Fruit fly (Drosophila melanogaster) whole organism, prepupa: ENCODE results near the gene CG14431.

ENCODE experiments used
- Blimp-1 ChIP-seq: fragments of 200-800 bp; sonication (Bioruptor generic); optimal IDR thresholded peaks from 3 replicates; lab custom pipeline; 2017; ENCODE audit warnings: missing biosample characterization, missing genetic modification characterization, mild to moderate bottlenecking, moderate library complexity, missing genetic modification reagents
- CG1621 ChIP-seq: fragments of 200-800 bp; sonication (Bioruptor generic); optimal IDR thresholded peaks from 3 replicates; lab custom pipeline; 2018; ENCODE audit warnings: missing biosample characterization, mild to moderate bottlenecking, missing genetic modification characterization
- CG31627 ChIP-seq: fragments of 200-800 bp; sonication (Bioruptor generic); optimal IDR thresholded peaks from 3 replicates; lab custom pipeline; 2016; ENCODE audit warnings: missing biosample characterization, missing genetic modification characterization
- CG6854 ChIP-seq: fragments of 200-800 bp; sonication (Bioruptor generic); optimal IDR thresholded peaks from 2 replicates; lab custom pipeline; 2017; ENCODE audit warnings: missing biosample characterization, mild to moderate bottlenecking, missing genetic modification characterization
- CG8632 ChIP-seq: fragments of 200-800 bp; sonication (Bioruptor generic); optimal IDR thresholded peaks from 3 replicates; lab custom pipeline; 2016; ENCODE audit warnings: missing biosample characterization, missing genetic modification characterization
- cyc ChIP-seq: fragments of 200-800 bp; sonication (Bioruptor generic); optimal IDR thresholded peaks from 3 replicates; lab custom pipeline; 2016; ENCODE audit warnings: missing biosample characterization, missing genetic modification characterization
- fd85E ChIP-seq: fragments of 200-800 bp; sonication (Bioruptor generic); optimal IDR thresholded peaks from 3 replicates; lab custom pipeline; 2016; ENCODE audit warnings: missing biosample characterization, missing genetic modification characterization
- fkh ChIP-seq: fragments of 200-800 bp; sonication (Bioruptor generic); optimal IDR thresholded peaks from 3 replicates; lab custom pipeline; 2017; ENCODE audit warnings: missing biosample characterization, mild to moderate bottlenecking, missing genetic modification characterization, moderate library complexity
- vri ChIP-seq: fragments of 200-800 bp; sonication (Bioruptor generic); optimal IDR thresholded peaks from 3 replicates; lab custom pipeline; 2016; ENCODE audit warnings: missing biosample characterization, mild to moderate bottlenecking, missing genetic modification characterization

DNA sequence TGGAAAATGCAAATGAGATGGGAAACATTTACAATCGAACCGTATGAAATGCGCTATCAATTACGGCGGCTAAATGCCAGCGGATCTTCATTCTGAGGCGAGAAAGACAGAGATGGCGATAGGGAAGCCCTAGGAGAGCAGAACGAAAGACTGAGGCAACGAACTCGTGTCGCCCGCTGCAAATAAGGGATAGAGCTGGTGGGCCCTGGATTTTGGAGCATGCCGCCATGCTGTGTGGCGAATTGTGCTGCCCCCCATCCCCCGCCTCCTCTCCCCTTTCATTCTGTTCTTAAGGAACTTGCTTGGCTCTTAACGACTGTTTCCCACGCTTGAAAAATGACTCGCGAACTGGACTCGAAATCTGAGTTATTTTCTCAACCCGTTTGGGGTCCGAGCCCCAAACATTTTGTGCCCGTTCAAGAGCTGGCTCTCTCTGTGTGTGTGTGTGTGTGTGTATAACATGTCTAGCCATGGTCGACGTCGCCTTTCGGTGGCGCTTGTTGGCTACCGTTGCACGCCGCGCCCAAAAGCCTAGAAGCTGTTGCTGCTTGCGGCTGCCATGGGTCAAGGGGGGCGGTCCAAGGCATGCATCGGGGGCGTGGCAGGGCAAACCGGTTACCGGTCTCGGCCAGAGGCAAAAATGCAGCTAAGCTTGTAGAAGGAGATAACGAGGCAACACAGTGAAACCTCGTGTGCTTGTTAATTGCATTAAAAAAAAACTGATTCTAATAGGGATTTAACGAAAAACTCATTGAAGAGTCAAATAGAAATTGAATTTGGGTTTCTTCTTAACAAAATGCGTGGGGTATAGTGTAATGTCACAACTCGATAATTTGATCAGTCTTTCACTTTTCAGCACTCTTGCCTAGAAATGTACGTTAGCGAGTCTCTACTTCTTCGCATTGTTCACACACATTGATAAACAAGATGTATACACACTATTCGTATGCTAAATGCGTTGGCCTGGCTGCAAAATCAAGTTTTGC, 100.3 kb downstream of the CG14431 start:
- TF ChIP-seq fkh (GFP tag; lab: Kevin White, UChicago) (no peak), fd85E (GFP tag; lab: Kevin White, UChicago) (no peak), CG8632 (GFP tag; lab: Kevin White, UChicago) (peak; percentile 60), CG6854 (GFP tag; lab: Kevin White, UChicago) (peak; percentile 48), vri (GFP tag; lab: Kevin White, UChicago) (peak; percentile 45), cyc (GFP tag; lab: Kevin White, UChicago) (peak; percentile 61), CG1621 (peak; percentile 59), Blimp-1 (GFP tag; lab: Kevin White, UChicago) (no peak), CG31627 (GFP tag; lab: Kevin White, UChicago) (peak; percentile 37)
